Worm (Caenorhabditis elegans) whole organism, L4 larva: ENCODE data around the gene zip-10.

Experiments
- D1046.2 ChIP-seq: fragments of 200-800 bp; sonication (Bioruptor generic); IDR thresholded peaks from 2 replicates; pipeline ENCODE4 v1.3.6; 2022; ENCODE audit warnings: missing genetic modification characterization, missing compliant biosample characterization
- F10B5.3 ChIP-seq: sonication (generic microtip); optimal IDR thresholded peaks from 2 replicates; lab custom pipeline; 2016; ENCODE audit warnings: mild to moderate bottlenecking, missing genetic modification characterization, missing compliant biosample characterization
- F37D6.2 ChIP-seq: sonication (generic microtip); optimal IDR thresholded peaks from 2 replicates; lab custom pipeline; 2016; ENCODE audit warnings: mild to moderate bottlenecking, missing genetic modification characterization, missing compliant biosample characterization
- T20F7.1 ChIP-seq: fragments of 200-800 bp; sonication (Bioruptor generic); optimal IDR thresholded peaks from 2 replicates; lab custom pipeline; 2018; ENCODE audit warnings: mild to moderate bottlenecking, missing genetic modification characterization, missing compliant biosample characterization
- T26A8.4 ChIP-seq: fragments of 200-800 bp; sonication (Bioruptor generic); IDR thresholded peaks from 2 replicates; pipeline ENCODE4 v1.3.6; 2022; ENCODE audit warnings: missing genetic modification characterization, missing compliant biosample characterization
- Y48G9A.11 ChIP-seq: fragments of 200-800 bp; sonication (Bioruptor generic); IDR thresholded peaks from 2 replicates; pipeline ENCODE4 v1.3.6; 2022; ENCODE audit warnings: missing genetic modification reagents, missing genetic modification characterization, missing compliant biosample characterization
- Y5F2A.4 ChIP-seq: fragments of 200-800 bp; sonication (Bioruptor generic); optimal IDR thresholded peaks from 2 replicates; lab custom pipeline; 2018; ENCODE audit warnings: mild to moderate bottlenecking, missing genetic modification characterization, missing compliant biosample characterization
- ZK337.2 ChIP-seq: fragments of 200-800 bp; sonication (Bioruptor generic); IDR thresholded peaks from 2 replicates; pipeline ENCODE4 v1.3.6; 2022; ENCODE audit warnings: missing genetic modification reagents, missing genetic modification characterization, missing compliant biosample characterization
- ceh-20 ChIP-seq: fragments of 200-800 bp; sonication (Bioruptor generic); IDR thresholded peaks from 2 replicates; pipeline ENCODE4 v1.3.6; 2022; ENCODE audit warnings: missing genetic modification reagents, missing genetic modification characterization, missing compliant biosample characterization
- ceh-32 ChIP-seq: sonication (generic microtip); optimal IDR thresholded peaks from 2 replicates; lab custom pipeline; 2016; ENCODE audit warnings: mild to moderate bottlenecking, missing genetic modification characterization, missing compliant biosample characterization; ENCODE audit not compliant: poor library complexity
- ceh-44 ChIP-seq: fragments of 200-800 bp; sonication (Bioruptor generic); IDR thresholded peaks from 2 replicates; pipeline ENCODE4 v1.3.6; 2022; ENCODE audit warnings: missing genetic modification reagents, missing genetic modification characterization, missing compliant biosample characterization
- ceh-82 ChIP-seq: sonication (generic microtip); optimal IDR thresholded peaks from 2 replicates; lab custom pipeline; 2017; ENCODE audit warnings: missing biosample characterization, missing genetic modification characterization
- ces-1 ChIP-seq: fragments of 150-350 bp; sonication (generic microtip); optimal IDR thresholded peaks from 4 replicates; lab custom pipeline; 2014; ENCODE audit warnings: missing biosample characterization, missing genetic modification reagents, missing genetic modification characterization
- cey-2 ChIP-seq: sonication (generic microtip); optimal IDR thresholded peaks from 3 replicates; lab custom pipeline; 2017; ENCODE audit warnings: missing genetic modification characterization, mild to moderate bottlenecking, missing compliant biosample characterization, antibody characterized with exemption, borderline replicate concordance; ENCODE audit not compliant: insufficient read depth
- daf-12 ChIP-seq: fragments of 150-350 bp; optimal IDR thresholded peaks from 2 replicates; lab custom pipeline; 2014; ENCODE audit warnings: missing biosample characterization, missing genetic modification reagents, missing genetic modification characterization
- daf-19 ChIP-seq: fragments of 200-800 bp; sonication (Bioruptor generic); conservative IDR thresholded peaks from 2 replicates; pipeline ENCODE4 v1.3.6; 2022; ENCODE audit warnings: missing genetic modification characterization, missing compliant biosample characterization
- dmd-9 ChIP-seq: fragments of 200-800 bp; sonication (Bioruptor generic); IDR thresholded peaks from 2 replicates; pipeline ENCODE4 v1.3.6; 2022; ENCODE audit warnings: missing genetic modification reagents, missing genetic modification characterization, missing compliant biosample characterization
- egl-27 ChIP-seq: sonication (generic microtip); optimal IDR thresholded peaks from 3 replicates; lab custom pipeline; 2017; ENCODE audit warnings: missing biosample characterization, missing genetic modification reagents, missing genetic modification characterization
- fkh-10 ChIP-seq: fragments of 150-350 bp; optimal IDR thresholded peaks from 2 replicates; lab custom pipeline; 2014; ENCODE audit warnings: missing biosample characterization, missing genetic modification reagents, missing genetic modification characterization
- hif-1 ChIP-seq, 2 experiments: sonication (generic microtip); optimal IDR thresholded peaks; 2 replicates each; lab custom pipeline; 2016 to 2017; ENCODE audit warnings: missing compliant biosample characterization in 2 of 2, missing genetic modification characterization in 2 of 2, missing genetic modification reagents in 2 of 2, missing genotype in 2 of 2, mild to moderate bottlenecking in 1 of 2
- hlh-11 ChIP-seq: fragments of 200-800 bp; sonication (Bioruptor generic); optimal IDR thresholded peaks from 2 replicates; lab custom pipeline; 2018; ENCODE audit warnings: mild to moderate bottlenecking, missing genetic modification characterization, missing compliant biosample characterization
- lim-7 ChIP-seq: fragments of 200-800 bp; sonication (Bioruptor generic); IDR thresholded peaks from 2 replicates; pipeline ENCODE4 v1.3.6; 2022; ENCODE audit warnings: missing genetic modification characterization, missing compliant biosample characterization
- lin-13 ChIP-seq: fragments of 150-350 bp; optimal IDR thresholded peaks from 2 replicates; lab custom pipeline; 2014; ENCODE audit warnings: missing biosample characterization, missing genetic modification reagents, missing genetic modification characterization
- lin-29 ChIP-seq: fragments of 200-800 bp; sonication (Bioruptor generic); IDR thresholded peaks from 2 replicates; pipeline ENCODE4 v1.3.6; 2022; ENCODE audit warnings: missing genetic modification reagents, missing genetic modification characterization, missing compliant biosample characterization
- lir-3 ChIP-seq: sonication (generic microtip); optimal IDR thresholded peaks from 2 replicates; lab custom pipeline; 2016; ENCODE audit warnings: mild to moderate bottlenecking, missing genetic modification characterization, missing compliant biosample characterization
- lsy-2 ChIP-seq, 2 experiments: fragments of 150-350 bp in 1 of 2; sonication (generic microtip) in 1 of 2; optimal IDR thresholded peaks; 2 replicates each; lab custom pipeline; 2014 to 2017; ENCODE audit warnings: missing biosample characterization in 2 of 2, missing genetic modification characterization in 2 of 2
- madf-5 ChIP-seq, 2 experiments: fragments of 200-800 bp; sonication (Bioruptor generic); IDR thresholded peaks; 2 replicates each; pipeline ENCODE4 v1.3.6; 2022; ENCODE audit warnings: missing compliant biosample characterization in 2 of 2, missing genetic modification characterization in 2 of 2
- madf-9 ChIP-seq: fragments of 200-800 bp; sonication (Bioruptor generic); conservative IDR thresholded peaks from 2 replicates; pipeline ENCODE4 v1.3.6; 2022; ENCODE audit warnings: missing genetic modification reagents, missing genetic modification characterization, missing compliant biosample characterization
- mdt-29 ChIP-seq: fragments of 200-800 bp; sonication (Bioruptor generic); IDR thresholded peaks from 2 replicates; pipeline ENCODE4 v1.3.6; 2022; ENCODE audit warnings: missing genetic modification reagents, missing genetic modification characterization, missing compliant biosample characterization
- mxl-3 ChIP-seq: fragments of 200-800 bp; sonication (Bioruptor generic); optimal IDR thresholded peaks from 2 replicates; lab custom pipeline; 2018; ENCODE audit warnings: mild to moderate bottlenecking, missing genetic modification characterization, missing compliant biosample characterization
- nhr-10 ChIP-seq: fragments of 150-350 bp; optimal IDR thresholded peaks from 2 replicates; lab custom pipeline; 2014; ENCODE audit warnings: missing biosample characterization, missing genetic modification characterization
- nhr-11 ChIP-seq: fragments of 150-350 bp; optimal IDR thresholded peaks from 2 replicates; lab custom pipeline; 2014; ENCODE audit warnings: missing biosample characterization, missing genetic modification characterization
- nhr-111 ChIP-seq: fragments of 200-800 bp; sonication (Bioruptor generic); optimal IDR thresholded peaks from 2 replicates; lab custom pipeline; 2018; ENCODE audit warnings: mild to moderate bottlenecking, missing genetic modification characterization, missing compliant biosample characterization
- nhr-25 ChIP-seq: sonication (generic microtip); optimal IDR thresholded peaks from 2 replicates; lab custom pipeline; 2017; ENCODE audit warnings: missing genetic modification characterization, mild to moderate bottlenecking, missing compliant biosample characterization, antibody characterized with exemption, moderate library complexity, borderline replicate concordance; ENCODE audit not compliant: insufficient read depth
- nhr-28 ChIP-seq: fragments of 150-350 bp; optimal IDR thresholded peaks from 2 replicates; lab custom pipeline; 2014; ENCODE audit warnings: missing biosample characterization, missing genetic modification characterization
- nhr-42 ChIP-seq: fragments of 200-800 bp; sonication (Bioruptor generic); IDR thresholded peaks from 2 replicates; pipeline ENCODE4 v1.3.6; 2022; ENCODE audit warnings: missing genetic modification characterization, missing compliant biosample characterization
- nhr-48 ChIP-seq: sonication (generic microtip); optimal IDR thresholded peaks from 2 replicates; lab custom pipeline; 2016; ENCODE audit warnings: mild to moderate bottlenecking, missing genetic modification characterization, missing compliant biosample characterization
- nhr-76 ChIP-seq: fragments of 150-350 bp; optimal IDR thresholded peaks from 2 replicates; lab custom pipeline; 2014; ENCODE audit warnings: missing biosample characterization, missing genetic modification characterization
- nhr-77 ChIP-seq: fragments of 150-350 bp; optimal IDR thresholded peaks from 2 replicates; lab custom pipeline; 2014; ENCODE audit warnings: missing biosample characterization, missing genetic modification characterization
- pqm-1 ChIP-seq: sonication (generic microtip); optimal IDR thresholded peaks from 2 replicates; lab custom pipeline; 2017; ENCODE audit warnings: missing biosample characterization, missing genetic modification characterization
- rbr-2 ChIP-seq: sonication (generic microtip); optimal IDR thresholded peaks from 2 replicates; lab custom pipeline; 2016; ENCODE audit warnings: missing genotype, missing genetic modification characterization, missing compliant biosample characterization
- saeg-2 ChIP-seq: fragments of 200-800 bp; sonication (Bioruptor generic); IDR thresholded peaks from 2 replicates; pipeline ENCODE4 v1.3.6; 2022; ENCODE audit warnings: missing genetic modification reagents, missing genetic modification characterization, missing compliant biosample characterization
- sdz-12 ChIP-seq: fragments of 200-800 bp; sonication (Bioruptor generic); optimal IDR thresholded peaks from 2 replicates; lab custom pipeline; 2018; ENCODE audit warnings: mild to moderate bottlenecking, missing genetic modification characterization, missing compliant biosample characterization
- snpc-1.2 ChIP-seq: fragments of 200-800 bp; sonication (Bioruptor generic); IDR thresholded peaks from 2 replicates; pipeline ENCODE4 v1.3.6; 2022; ENCODE audit warnings: missing genetic modification reagents, missing genetic modification characterization, missing compliant biosample characterization
- snpc-4 ChIP-seq: fragments of 150-350 bp; optimal IDR thresholded peaks from 2 replicates; lab custom pipeline; 2014; ENCODE audit warnings: missing biosample characterization, missing genetic modification characterization
- tra-1 ChIP-seq: fragments of 200-800 bp; sonication (Bioruptor generic); IDR thresholded peaks from 2 replicates; pipeline ENCODE4 v1.3.6; 2022; ENCODE audit warnings: missing genetic modification reagents, missing genetic modification characterization, missing compliant biosample characterization
- unc-39 ChIP-seq: sonication (generic microtip); optimal IDR thresholded peaks from 2 replicates; lab custom pipeline; 2017; ENCODE audit warnings: missing biosample characterization, missing genetic modification characterization
- unc-62 ChIP-seq, 3 experiments: fragments of 150-350 bp in 1 of 3; sonication (generic microtip); optimal IDR thresholded peaks in 2 of 3; peaks in 1 of 3; 1 replicate in 1 of 3; 2 replicates in 2 of 3; lab custom pipeline; 2014 to 2017; ENCODE audit warnings: missing biosample characterization in 3 of 3, missing genetic modification characterization in 3 of 3, missing genetic modification reagents in 3 of 3, missing genotype in 1 of 3
- zfp-2 ChIP-seq: sonication (generic microtip); optimal IDR thresholded peaks from 2 replicates; lab custom pipeline; 2016; ENCODE audit warnings: mild to moderate bottlenecking, missing genetic modification characterization, missing compliant biosample characterization
- zip-2 ChIP-seq: fragments of 150-350 bp; optimal IDR thresholded peaks from 2 replicates; lab custom pipeline; 2014; ENCODE audit warnings: missing biosample characterization, missing genetic modification characterization
- ztf-11 ChIP-seq: fragments of 150-350 bp; optimal IDR thresholded peaks from 2 replicates; lab custom pipeline; 2014; ENCODE audit warnings: missing biosample characterization, missing genetic modification characterization

zip-10 gene

DNA sequence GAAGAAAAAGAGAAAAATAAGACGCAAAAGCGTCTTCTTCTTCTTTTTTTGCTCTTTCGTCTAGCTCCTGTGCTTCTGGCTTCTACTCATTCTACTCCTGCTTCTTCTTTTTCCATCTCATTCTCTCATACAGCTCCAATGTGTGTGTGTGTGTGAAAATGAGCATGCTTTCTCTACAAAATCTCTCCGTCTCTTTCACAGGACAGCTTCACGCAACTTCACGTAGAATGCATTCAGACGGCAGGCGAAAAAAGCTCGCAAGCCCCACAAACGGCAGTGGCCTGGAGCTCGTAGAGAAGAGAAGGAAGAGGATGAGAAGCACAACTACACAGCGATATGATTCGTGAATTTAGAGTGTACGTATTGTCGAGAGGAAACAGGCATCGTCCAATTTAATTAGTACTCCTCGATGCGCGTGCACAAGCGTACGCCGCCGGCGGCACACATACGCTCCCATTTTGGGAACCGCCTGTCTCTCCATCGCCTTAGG is 9.2 kb downstream of the zip-10 start (continued):
- TF ChIP-seq Y48G9A.11 (GFP tag; lab: Robert Waterston, UW) (no peak), nhr-77 (tag; lab: Kevin White, UChicago) (no peak), ceh-82 (tag; lab: Kevin White, UChicago) (no peak), nhr-48 (tag; lab: Kevin White, UChicago) (no peak), tra-1 (GFP tag; lab: Robert Waterston, UW) (peak; percentile 52; the same call in 1 of the 2 replicates), nhr-11 (tag; lab: Kevin White, UChicago) (no peak), D1046.2 (GFP tag; lab: Robert Waterston, UW) (no peak), fkh-10 (GFP tag; lab: Kevin White, UChicago) (peak; percentile 41), snpc-1.2 (GFP tag; lab: Robert Waterston, UW) (no peak), cey-2 (tag; lab: Kevin White, UChicago) (no peak), madf-9 (GFP tag; lab: Robert Waterston, UW) (no peak), ZK337.2 (no peak), ztf-11 (tag; lab: Kevin White, UChicago) (no peak), nhr-76 (no peak), lsy-2 (tag; optimal IDR thresholded peaks at IDR 0.05; lab: Kevin White, UChicago) (peak; percentile 45 to 60), snpc-4 (tag; lab: Kevin White, UChicago) (no peak), daf-19 (GFP tag; lab: Robert Waterston, UW) (no peak), nhr-25 (no peak), F10B5.3 (tag; lab: Kevin White, UChicago) (no peak), lim-7 (GFP tag; lab: Robert Waterston, UW) (no peak), lir-3 (tag; lab: Kevin White, UChicago) (no peak), nhr-111 (no peak), unc-39 (tag; lab: Kevin White, UChicago) (no peak), lin-29 (GFP tag; lab: Robert Waterston, UW) (no peak), madf-5 (GFP tag; IDR thresholded peaks at IDR 0.05; lab: Robert Waterston, UW) (no peak), ceh-32 (tag; lab: Kevin White, UChicago) (no peak), ceh-20 (GFP tag; lab: Robert Waterston, UW) (no peak), ces-1 (GFP tag; lab: Kevin White, UChicago) (peak; percentile 44), egl-27 (tag; lab: Kevin White, UChicago) (no peak), mdt-29 (no peak), hlh-11 (tag; lab: Kevin White, UChicago) (peak; percentile 30), unc-62 (GFP tag; optimal IDR thresholded peaks at IDR 0.05 in 1 of 2; lab: Kevin White, UChicago) (peak in 1 of 2 experiments; percentile 98), unc-62 (tag; optimal IDR thresholded peaks at IDR 0.05; lab: Kevin White, UChicago) (no peak), T20F7.1 (GFP tag; lab: Kevin White, UChicago) (no peak), daf-12 (no peak), hif-1 (tag; optimal IDR thresholded peaks at IDR 0.05; lab: Kevin White, UChicago) (peak in 1 of 2 experiments; percentile 40), nhr-42 (GFP tag; lab: Robert Waterston, UW) (no peak), Y5F2A.4 (GFP tag; lab: Kevin White, UChicago) (no peak), saeg-2 (no peak), ceh-44 (no peak), zfp-2 (tag; lab: Kevin White, UChicago) (no peak), pqm-1 (no peak), T26A8.4 (no peak), rbr-2 (tag; lab: Kevin White, UChicago) (peak; percentile 76), dmd-9 (GFP tag; lab: Robert Waterston, UW) (no peak), sdz-12 (no peak), nhr-28 (tag; lab: Kevin White, UChicago) (no peak), mxl-3 (GFP tag; lab: Kevin White, UChicago) (peak; percentile 15), nhr-10 (tag; lab: Kevin White, UChicago) (no peak), zip-2 (no peak), F37D6.2 (tag; lab: Kevin White, UChicago) (peak; percentile 53), lin-13 (GFP tag; lab: Kevin White, UChicago) (no peak)
